Worm (Caenorhabditis elegans): ENCODE data around the gene mcm-5.

Gene mcm-5

ce11 chrIII:4278203-4278602 is 12.9 kb downstream of the mcm-5 start:
- TF ChIP-seq somi-1 (GFP tag; optimal IDR thresholded peaks at IDR 0.05) = no peak

- TF ChIP-seq madf-3 (GFP tag; IDR thresholded peaks at IDR 0.05) (no peak), nhr-80 (tag; optimal IDR thresholded peaks at IDR 0.05) (no peak), ZK185.1 (tag; optimal IDR thresholded peaks at IDR 0.05; ENCODE audit: poor library complexity, severe bottlenecking) (no peak), atf-7 (tag; optimal IDR thresholded peaks at IDR 0.05) (no peak), Y53G8AR.9 (GFP tag; conservative IDR thresholded peaks at IDR 0.05) (no peak), chd-7 (tag; optimal IDR thresholded peaks at IDR 0.05) (no peak), aptf-3 (GFP tag; IDR thresholded peaks at IDR 0.05) (no peak), B0261.1 (tag; optimal IDR thresholded peaks at IDR 0.05) (no peak), pbrm-1 (GFP tag; IDR thresholded peaks at IDR 0.05) (no peak), tlf-1 (GFP tag; optimal IDR thresholded peaks at IDR 0.05) (no peak), sdz-38 (tag; optimal IDR thresholded peaks at IDR 0.05) (no peak), F33H1.4 (GFP tag; IDR thresholded peaks at IDR 0.05) (no peak), madf-6 (GFP tag; IDR thresholded peaks at IDR 0.05) (no peak), ztf-22 (GFP tag; optimal IDR thresholded peaks at IDR 0.05) (no peak)
Observed at ce11 chrIII:4277762-4278161, 13.3 kb downstream of the mcm-5 start.

DNA sequence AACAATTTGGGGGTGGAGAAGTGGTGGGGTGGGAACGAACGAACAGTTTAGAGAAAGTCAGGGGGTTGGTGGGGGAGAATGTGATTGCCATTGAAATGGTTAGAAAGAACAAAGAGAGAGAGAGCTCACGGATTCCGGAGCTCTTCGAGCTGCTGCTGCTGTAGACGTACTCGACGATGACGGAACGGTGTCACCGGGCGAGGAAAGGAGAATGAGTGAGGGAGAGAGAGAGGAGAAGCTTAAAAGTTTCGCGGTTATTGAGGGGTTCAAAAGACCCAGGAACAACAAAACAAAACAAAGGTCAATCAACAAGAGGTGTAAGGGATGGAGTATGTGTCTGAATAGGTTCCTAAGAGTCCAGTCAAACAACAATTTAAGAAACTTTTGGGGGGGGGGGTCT is 14.8 kb downstream of the mcm-5 start:
- 0 out of 2 replicates have a peak, but pooled peaks have one; percentile 28 for TF ChIP-seq zfh-2 (GFP tag; conservative IDR thresholded peaks at IDR 0.05)
- no peak for TF ChIP-seq ceh-58 (GFP tag; IDR thresholded peaks at IDR 0.05)
- peak; percentile 39; the same call in 1 of the 2 replicates for TF ChIP-seq egrh-3 (GFP tag; IDR thresholded peaks at IDR 0.05)
- no peak for TF ChIP-seq F33H1.4 (GFP tag; IDR thresholded peaks at IDR 0.05)
- no peak for TF ChIP-seq madf-10 (tag; optimal IDR thresholded peaks at IDR 0.05)
- TF ChIP-seq sptf-2 (GFP tag; optimal IDR thresholded peaks at IDR 0.05) = no peak
- TF ChIP-seq Y79H2A.3 (GFP tag; conservative IDR thresholded peaks at IDR 0.05) = no peak
- TF ChIP-seq mel-28 (tag; optimal IDR thresholded peaks at IDR 0.05; ENCODE audit: borderline replicate concordance) = no peak
- no peak for TF ChIP-seq aptf-3 (GFP tag; IDR thresholded peaks at IDR 0.05)

DNA sequence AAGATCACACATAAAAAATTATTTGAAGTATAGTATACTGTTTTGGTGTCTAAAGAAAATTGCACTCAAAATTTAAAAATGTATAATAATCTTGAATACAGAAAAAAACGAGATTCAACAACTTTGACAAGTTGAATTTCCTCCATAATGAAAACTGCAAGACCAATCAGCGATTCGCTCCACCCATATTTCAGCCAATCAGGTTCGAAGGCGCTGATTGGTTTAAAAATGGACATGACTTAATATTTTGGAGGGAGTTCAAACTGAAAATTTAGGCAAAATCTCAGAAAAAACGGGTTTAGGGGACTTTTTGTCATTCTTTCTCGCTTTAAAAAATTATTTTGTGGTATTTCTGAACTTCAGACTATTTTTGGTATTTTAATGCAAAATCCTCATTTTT is 15.4 kb downstream of the mcm-5 start:
- TF ChIP-seq nfyb-1 (GFP tag; IDR thresholded peaks at IDR 0.05) = peak; percentile 67
- TF ChIP-seq K11D2.4 (GFP tag; IDR thresholded peaks at IDR 0.05) = no peak
- no peak for TF ChIP-seq ceh-100 (GFP tag; IDR thresholded peaks at IDR 0.05)
- no peak for TF ChIP-seq mxl-1 (tag; optimal IDR thresholded peaks at IDR 0.05)
- TF ChIP-seq B0019.2 (GFP tag; conservative IDR thresholded peaks at IDR 0.05) = no peak
- TF ChIP-seq cebp-2 (GFP tag; IDR thresholded peaks at IDR 0.05) = no peak

DNA sequence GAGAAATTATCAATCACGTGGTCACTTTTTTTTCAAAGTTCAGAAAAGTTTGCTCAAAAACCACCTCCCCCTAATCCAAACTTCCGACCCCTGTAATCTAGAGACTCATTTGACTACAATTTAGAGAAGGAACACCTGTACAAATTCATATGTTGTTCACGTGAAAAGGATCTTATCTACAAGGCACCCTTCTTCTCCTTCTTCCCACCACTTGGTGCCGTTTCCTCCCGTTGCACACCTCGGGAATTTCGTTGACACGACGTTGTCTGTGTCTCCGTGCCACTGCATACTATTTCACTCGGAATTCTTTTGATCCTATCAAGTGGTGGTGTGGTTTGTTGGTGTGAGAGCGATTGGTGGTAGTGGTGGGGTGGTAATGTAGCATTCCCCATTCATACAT is 16.5 kb downstream of the mcm-5 start:
- no peak for TF ChIP-seq athp-1 (tag; optimal IDR thresholded peaks at IDR 0.05)
- no peak for TF ChIP-seq rpc-1 (optimal IDR thresholded peaks at IDR 0.05)
- no peak for TF ChIP-seq rpc-1 (tag; optimal IDR thresholded peaks at IDR 0.05)
- 0 out of 2 replicates have a peak, but pooled peaks have one; percentile 9 for TF ChIP-seq D2030.7 (GFP tag; IDR thresholded peaks at IDR 0.05)
- TF ChIP-seq Y67H2A.10 (GFP tag; conservative IDR thresholded peaks at IDR 0.05) = no peak
- TF ChIP-seq hsf-1 (GFP tag; IDR thresholded peaks at IDR 0.05) = no peak
- TF ChIP-seq lin-54 (GFP tag; optimal IDR thresholded peaks at IDR 0.05) = no peak
- TF ChIP-seq hmg-1.2 (GFP tag; IDR thresholded peaks at IDR 0.05) = peak; percentile 18; the same call in 1 of the 2 replicates
- TF ChIP-seq T07F8.4 (tag; optimal IDR thresholded peaks at IDR 0.05) = no peak
- no peak for TF ChIP-seq tlf-1 (GFP tag; optimal IDR thresholded peaks at IDR 0.05)
- no peak for TF ChIP-seq ztf-26 (tag; optimal IDR thresholded peaks at IDR 0.05)

All from whole organism, young adult.